Fruit fly (Drosophila melanogaster): ENCODE results near the gene Cyp4ae1.
A peak's percentile ranks its signal among the peaks of the same experiment; 100 is the strongest.

Cyp4ae1 gene

dm6 chrX:2219899-2220298, 41.1 kb downstream of the Cyp4ae1 start (continued):
- no peak for TF ChIP-seq CG3281 (GFP tag; optimal IDR thresholded peaks at IDR 0.05)
- TF ChIP-seq CG3838 (GFP tag; optimal IDR thresholded peaks at IDR 0.05), result no peak
- no peak for TF ChIP-seq fd102C (GFP tag; optimal IDR thresholded peaks at IDR 0.05)
- no peak for TF ChIP-seq CG14710 (tag; optimal IDR thresholded peaks at IDR 0.05)
- TF ChIP-seq CG6683 (GFP tag; optimal IDR thresholded peaks at IDR 0.05), result no peak
- TF ChIP-seq CG2712 (tag; optimal IDR thresholded peaks at IDR 0.05), result peak; percentile 7
- no peak for TF ChIP-seq CG1832 (GFP tag; optimal IDR thresholded peaks at IDR 0.05)
- no peak for TF ChIP-seq hkb (optimal IDR thresholded peaks at IDR 0.05)
- TF ChIP-seq hkb (GFP tag; IDR thresholded peaks at IDR 0.05), result 0 out of 2 replicates have a peak, but pooled peaks have one; percentile 9
- peak; percentile 6 for TF ChIP-seq PHDP (tag; optimal IDR thresholded peaks at IDR 0.05)
- TF ChIP-seq yki (optimal IDR thresholded peaks at IDR 0.05), result no peak
- TF ChIP-seq CG9817 (tag; optimal IDR thresholded peaks at IDR 0.05), result no peak
- TF ChIP-seq ro (GFP tag; IDR thresholded peaks at IDR 0.05), result no peak
- TF ChIP-seq NK7.1 (GFP tag; optimal IDR thresholded peaks at IDR 0.05), result no peak
- TF ChIP-seq toy (GFP tag; IDR thresholded peaks at IDR 0.05), result no peak
- no peak for TF ChIP-seq row (GFP tag; IDR thresholded peaks at IDR 0.05)
- TF ChIP-seq pan (optimal IDR thresholded peaks at IDR 0.05), result no peak
- no peak for TF ChIP-seq pan (GFP tag; optimal IDR thresholded peaks at IDR 0.05 in 1 of 2, IDR thresholded peaks at IDR 0.05 in 1 of 2)
- TF ChIP-seq CG7745 (tag; optimal IDR thresholded peaks at IDR 0.05), result no peak
- no peak for TF ChIP-seq schlank (tag; optimal IDR thresholded peaks at IDR 0.05)
- no peak for TF ChIP-seq Sox100B (GFP tag; optimal IDR thresholded peaks at IDR 0.05)
- TF ChIP-seq nmo (GFP tag; optimal IDR thresholded peaks at IDR 0.05), result peak; percentile 17
- TF ChIP-seq ind (GFP tag; optimal IDR thresholded peaks at IDR 0.05), result no peak
- TF ChIP-seq zf30C (GFP tag; optimal IDR thresholded peaks at IDR 0.05), result no peak
- TF ChIP-seq tap (tag; optimal IDR thresholded peaks at IDR 0.05), result no peak
- no peak for TF ChIP-seq stwl (tag; optimal IDR thresholded peaks at IDR 0.05)
- TF ChIP-seq chif (GFP tag; optimal IDR thresholded peaks at IDR 0.05), result no peak
- TF ChIP-seq CG15601 (tag; optimal IDR thresholded peaks at IDR 0.05), result no peak
- no peak for TF ChIP-seq CG6272 (GFP tag; IDR thresholded peaks at IDR 0.05)
- TF ChIP-seq CG17568 (GFP tag; optimal IDR thresholded peaks at IDR 0.05), result no peak
- TF ChIP-seq unc-4 (GFP tag; IDR thresholded peaks at IDR 0.05; ENCODE audit: partially characterized antibody), result no peak
- TF ChIP-seq ac (GFP tag; optimal IDR thresholded peaks at IDR 0.05), result no peak
- TF ChIP-seq disco-r (GFP tag; optimal IDR thresholded peaks at IDR 0.05), result no peak
- no peak for TF ChIP-seq Hr78 (GFP tag; optimal IDR thresholded peaks at IDR 0.05)
- no peak for TF ChIP-seq CG9215 (GFP tag; IDR thresholded peaks at IDR 0.05)
- TF ChIP-seq cad (GFP tag; optimal IDR thresholded peaks at IDR 0.05), result no peak
- TF ChIP-seq exex (tag; optimal IDR thresholded peaks at IDR 0.05), result no peak
- TF ChIP-seq CG14860 (GFP tag; IDR thresholded peaks at IDR 0.05; ENCODE audit: partially characterized antibody), result no peak
- no peak for TF ChIP-seq sug (tag; optimal IDR thresholded peaks at IDR 0.05)
- TF ChIP-seq CG8290 (GFP tag; optimal IDR thresholded peaks at IDR 0.05), result no peak
- TF ChIP-seq CG8290 (tag; optimal IDR thresholded peaks at IDR 0.05), result no peak
- TF ChIP-seq hbn (GFP tag; IDR thresholded peaks at IDR 0.05; ENCODE audit: partially characterized antibody), result no peak
- TF ChIP-seq dm (GFP tag; optimal IDR thresholded peaks at IDR 0.05), result no peak
- no peak for TF ChIP-seq stc (GFP tag; IDR thresholded peaks at IDR 0.05)
- no peak for TF ChIP-seq eve (GFP tag; optimal IDR thresholded peaks at IDR 0.05)
- TF ChIP-seq h (optimal IDR thresholded peaks at IDR 0.05), result no peak
- TF ChIP-seq CG10321 (GFP tag; IDR thresholded peaks at IDR 0.05), result no peak
- TF ChIP-seq CG16815 (GFP tag; optimal IDR thresholded peaks at IDR 0.05), result no peak
- no peak for TF ChIP-seq gt (GFP tag; IDR thresholded peaks at IDR 0.05)
- no peak for TF ChIP-seq bigmax (GFP tag; optimal IDR thresholded peaks at IDR 0.05)
- TF ChIP-seq CG15011 (GFP tag; optimal IDR thresholded peaks at IDR 0.05), result no peak
- peak; percentile 51 for TF ChIP-seq Drgx (GFP tag; IDR thresholded peaks at IDR 0.05)
- TF ChIP-seq tio (GFP tag; optimal IDR thresholded peaks at IDR 0.05), result no peak
